Fruit fly (Drosophila melanogaster) whole organism, embryonic: ENCODE data around the gene CG42798.
A peak's percentile ranks its signal among the peaks of the same experiment; 100 is the strongest.

Experiments used
- Abd-B ChIP-seq: fragments of 200-800 bp; sonication (Bioruptor generic); optimal IDR thresholded peaks from 2 replicates; lab custom pipeline; 2018; ENCODE audit warnings: missing biosample characterization, mild to moderate bottlenecking, missing genetic modification characterization, moderate library complexity
- Blimp-1 ChIP-seq: fragments of 200-800 bp; sonication (Bioruptor generic); optimal IDR thresholded peaks from 3 replicates; lab custom pipeline; 2018; ENCODE audit warnings: missing biosample characterization, missing genetic modification characterization, mild to moderate bottlenecking, moderate library complexity, missing genetic modification reagents
- Bteb2 ChIP-seq: fragments of 200-800 bp; sonication (Bioruptor generic); optimal IDR thresholded peaks from 2 replicates; lab custom pipeline; 2016; ENCODE audit warnings: missing biosample characterization, missing genetic modification characterization
- CG10209 ChIP-seq: fragments of 200-800 bp; sonication (Bioruptor generic); optimal IDR thresholded peaks from 3 replicates; lab custom pipeline; 2017; ENCODE audit warnings: missing biosample characterization, mild to moderate bottlenecking, missing genetic modification characterization, missing genetic modification reagents
- CG11504 ChIP-seq: fragments of 200-800 bp; sonication (Bioruptor generic); optimal IDR thresholded peaks from 3 replicates; lab custom pipeline; 2019; ENCODE audit warnings: missing biosample characterization, mild to moderate bottlenecking, missing genetic modification characterization, moderate library complexity
- CG12219 ChIP-seq: fragments of 200-800 bp; sonication (Bioruptor generic); optimal IDR thresholded peaks from 3 replicates; lab custom pipeline; 2018; ENCODE audit warnings: missing biosample characterization, mild to moderate bottlenecking, missing genetic modification characterization
- CG12236 ChIP-seq: fragments of 200-800 bp; sonication (Bioruptor generic); optimal IDR thresholded peaks from 2 replicates; lab custom pipeline; 2016; ENCODE audit warnings: missing biosample characterization, missing genetic modification characterization
- CG12391 ChIP-seq: fragments of 200-800 bp; sonication (Bioruptor generic); optimal IDR thresholded peaks from 3 replicates; lab custom pipeline; 2018; ENCODE audit warnings: missing biosample characterization, mild to moderate bottlenecking, missing genetic modification characterization, moderate library complexity
- CG13775 ChIP-seq: fragments of 200-800 bp; sonication (Bioruptor generic); optimal IDR thresholded peaks from 3 replicates; lab custom pipeline; 2017; ENCODE audit warnings: missing biosample characterization, mild to moderate bottlenecking, missing genetic modification characterization
- CG1602 ChIP-seq: fragments of 200-800 bp; sonication (Bioruptor generic); optimal IDR thresholded peaks from 3 replicates; lab custom pipeline; 2016; ENCODE audit warnings: missing biosample characterization, missing genetic modification characterization
- CG2199 ChIP-seq: fragments of 200-800 bp; sonication (Bioruptor generic); IDR thresholded peaks from 3 replicates; pipeline ENCODE4 v1.3.6; 2022; ENCODE audit warnings: missing biosample characterization, missing genetic modification characterization
- CG32532 ChIP-seq: fragments of 200-800 bp; sonication (Bioruptor generic); IDR thresholded peaks from 2 replicates; pipeline ENCODE4 v1.3.6; 2022; ENCODE audit warnings: missing biosample characterization, missing genetic modification characterization
- CG32767 ChIP-seq: fragments of 200-800 bp; sonication (Bioruptor generic); IDR thresholded peaks from 2 replicates; pipeline ENCODE4 v1.3.6; 2022; ENCODE audit warnings: missing biosample characterization, missing genetic modification characterization
- CG4424 ChIP-seq: fragments of 200-800 bp; sonication (Bioruptor generic); optimal IDR thresholded peaks from 3 replicates; lab custom pipeline; 2016; ENCODE audit warnings: missing biosample characterization, missing genetic modification characterization
- CG4820 ChIP-seq: fragments of 200-800 bp; sonication (Bioruptor generic); optimal IDR thresholded peaks from 3 replicates; lab custom pipeline; 2016; ENCODE audit warnings: missing biosample characterization, missing genetic modification characterization
- CG6254 ChIP-seq: fragments of 200-800 bp; sonication (Bioruptor generic); optimal IDR thresholded peaks from 3 replicates; lab custom pipeline; 2017; ENCODE audit warnings: mild to moderate bottlenecking, missing biosample characterization, missing genetic modification reagents, missing genetic modification characterization
- CG6654 ChIP-seq: fragments of 200-800 bp; sonication (Bioruptor generic); optimal IDR thresholded peaks from 2 replicates; lab custom pipeline; 2017; ENCODE audit warnings: missing biosample characterization, mild to moderate bottlenecking, missing genetic modification characterization
- Dip3 ChIP-seq: fragments of 200-800 bp; sonication (Bioruptor generic); optimal IDR thresholded peaks from 3 replicates; lab custom pipeline; 2016; ENCODE audit warnings: missing biosample characterization, missing genetic modification characterization
- Dp ChIP-seq: fragments of 200-800 bp; sonication (Bioruptor generic); optimal IDR thresholded peaks from 2 replicates; lab custom pipeline; 2018; ENCODE audit warnings: missing biosample characterization, mild to moderate bottlenecking, missing genetic modification characterization, moderate library complexity
- Hr3 ChIP-seq: fragments of 200-800 bp; sonication (Bioruptor generic); optimal IDR thresholded peaks from 3 replicates; lab custom pipeline; 2016; ENCODE audit warnings: missing biosample characterization, missing genetic modification characterization
- Hsf ChIP-seq: fragments of 200-800 bp; sonication (Bioruptor generic); optimal IDR thresholded peaks from 3 replicates; lab custom pipeline; 2016; ENCODE audit warnings: missing biosample characterization, missing genetic modification characterization
- Jarid2 ChIP-seq: fragments of 200-800 bp; sonication (Bioruptor generic); optimal IDR thresholded peaks from 3 replicates; lab custom pipeline; 2017; ENCODE audit warnings: mild to moderate bottlenecking, missing biosample characterization, missing genetic modification reagents, missing genetic modification characterization
- MBD-R2 ChIP-seq: fragments of 200-800 bp; sonication (Bioruptor generic); IDR thresholded peaks from 2 replicates; pipeline ENCODE4 v1.3.6; 2022; ENCODE audit warnings: missing biosample characterization, missing genetic modification characterization
- NK7.1 ChIP-seq: fragments of 200-800 bp; sonication (Bioruptor generic); optimal IDR thresholded peaks from 3 replicates; lab custom pipeline; 2016; ENCODE audit warnings: missing biosample characterization, missing genetic modification characterization
- Nf-YA ChIP-seq: fragments of 200-800 bp; sonication (Bioruptor generic); IDR thresholded peaks from 2 replicates; pipeline ENCODE4 v1.3.6; 2022; ENCODE audit warnings: missing biosample characterization, missing genetic modification characterization
- Nf-YC ChIP-seq: fragments of 200-800 bp; optimal IDR thresholded peaks from 3 replicates; lab custom pipeline; 2019; ENCODE audit warnings: missing biosample characterization, mild to moderate bottlenecking, missing genetic modification characterization, moderate library complexity
- Oli ChIP-seq: fragments of 200-800 bp; sonication (Bioruptor generic); optimal IDR thresholded peaks from 2 replicates; lab custom pipeline; 2018; ENCODE audit warnings: missing biosample characterization, mild to moderate bottlenecking, missing genetic modification characterization, moderate library complexity
- Six4 ChIP-seq: fragments of 200-800 bp; sonication (Bioruptor generic); optimal IDR thresholded peaks from 2 replicates; lab custom pipeline; 2016; ENCODE audit warnings: missing biosample characterization, missing genetic modification characterization
- Sry-β ChIP-seq: fragments of 200-800 bp; sonication (Bioruptor generic); optimal IDR thresholded peaks from 2 replicates; lab custom pipeline; 2018; ENCODE audit warnings: missing biosample characterization, mild to moderate bottlenecking, missing genetic modification characterization, moderate library complexity
- al ChIP-seq: fragments of 200-800 bp; sonication (Bioruptor generic); IDR thresholded peaks from 2 replicates; pipeline ENCODE4 v1.3.6; 2022; ENCODE audit warnings: missing biosample characterization, missing genetic modification characterization
- ap ChIP-seq: fragments of 200-800 bp; sonication (Bioruptor generic); IDR thresholded peaks from 2 replicates; pipeline ENCODE4 v1.3.6; 2022; ENCODE audit warnings: missing biosample characterization, missing genetic modification characterization
- ash1 ChIP-seq: fragments of 200-800 bp; sonication (Bioruptor generic); optimal IDR thresholded peaks from 2 replicates; lab custom pipeline; 2018; ENCODE audit warnings: missing biosample characterization, mild to moderate bottlenecking, missing genetic modification characterization
- br ChIP-seq: fragments of >200 bp; optimal IDR thresholded peaks from 2 replicates; lab custom pipeline; 2017
- btn ChIP-seq: fragments of 200-800 bp; sonication (Bioruptor generic); optimal IDR thresholded peaks from 2 replicates; lab custom pipeline; 2016; ENCODE audit warnings: missing biosample characterization, missing genetic modification characterization
- cad ChIP-seq: fragments of >200 bp; optimal IDR thresholded peaks from 2 replicates; lab custom pipeline; 2017; ENCODE audit warnings: missing biosample characterization, missing genetic modification characterization
- cato ChIP-seq: fragments of 200-800 bp; sonication (Bioruptor generic); optimal IDR thresholded peaks from 2 replicates; lab custom pipeline; 2016; ENCODE audit warnings: missing biosample characterization, missing genetic modification characterization, borderline replicate concordance
- corto ChIP-seq: fragments of 200-800 bp; sonication (Bioruptor generic); optimal IDR thresholded peaks from 2 replicates; lab custom pipeline; 2016; ENCODE audit warnings: missing biosample characterization, mild to moderate bottlenecking, missing genetic modification characterization, moderate library complexity
- gcm2 ChIP-seq: fragments of 200-800 bp; sonication (Bioruptor generic); optimal IDR thresholded peaks from 2 replicates; lab custom pipeline; 2016; ENCODE audit warnings: missing biosample characterization, missing genetic modification characterization
- grau ChIP-seq: fragments of 200-800 bp; optimal IDR thresholded peaks from 3 replicates; lab custom pipeline; 2019; ENCODE audit warnings: missing biosample characterization, mild to moderate bottlenecking, missing genetic modification characterization, moderate library complexity
- ham ChIP-seq: fragments of 200-800 bp; sonication (Bioruptor generic); IDR thresholded peaks from 2 replicates; pipeline ENCODE4 v1.3.6; 2022; ENCODE audit warnings: missing biosample characterization, missing genetic modification characterization
- lilli ChIP-seq: fragments of 200-800 bp; sonication (Bioruptor generic); optimal IDR thresholded peaks from 3 replicates; lab custom pipeline; 2016; ENCODE audit warnings: missing biosample characterization, missing genetic modification characterization
- lola ChIP-seq, 3 experiments: fragments of >200 bp in 2 of 3; fragments of 200-800 bp in 1 of 3; sonication (Bioruptor generic) in 1 of 3; optimal IDR thresholded peaks; 2 replicates each; lab custom pipeline; 2017 to 2019; ENCODE audit warnings: missing biosample characterization in 3 of 3, missing genetic modification characterization in 3 of 3, mild to moderate bottlenecking in 1 of 3, moderate library complexity in 1 of 3
- onecut ChIP-seq: fragments of 200-800 bp; sonication (Bioruptor generic); IDR thresholded peaks from 2 replicates; pipeline ENCODE4 v1.3.6; 2022; ENCODE audit warnings: missing biosample characterization, missing genetic modification characterization
- prd ChIP-seq, 3 experiments: fragments of >200 bp in 2 of 3; fragments of 200-800 bp in 1 of 3; sonication (Bioruptor generic) in 1 of 3; optimal IDR thresholded peaks in 2 of 3; IDR thresholded peaks in 1 of 3; 2 replicates in 2 of 3; 3 replicates in 1 of 3; pipeline versions ENCODE4 v1.3.6 to Lab custom; 2017 to 2022; ENCODE audit warnings: missing biosample characterization in 1 of 3, missing genetic modification characterization in 1 of 3
- pum ChIP-seq: fragments of 200-800 bp; sonication (Bioruptor generic); optimal IDR thresholded peaks from 2 replicates; lab custom pipeline; 2016; ENCODE audit warnings: missing biosample characterization, missing genetic modification characterization
- run ChIP-seq: fragments of 200-800 bp; sonication (Bioruptor generic); optimal IDR thresholded peaks from 3 replicates; lab custom pipeline; 2018; ENCODE audit warnings: missing biosample characterization, mild to moderate bottlenecking, missing genetic modification characterization
- sqz ChIP-seq: fragments of 200-800 bp; sonication (Bioruptor generic); optimal IDR thresholded peaks from 3 replicates; lab custom pipeline; 2018; ENCODE audit warnings: missing biosample characterization, mild to moderate bottlenecking, missing genetic modification characterization
- usp ChIP-seq: fragments of >200 bp; optimal IDR thresholded peaks from 2 replicates; lab custom pipeline; 2017; ENCODE audit warnings: missing biosample characterization, missing genetic modification characterization
- vnd ChIP-seq: fragments of 200-800 bp; sonication (Bioruptor generic); IDR thresholded peaks from 3 replicates; pipeline ENCODE4 v1.3.6; 2022; ENCODE audit warnings: missing biosample characterization, missing genetic modification characterization; ENCODE audit not compliant: partially characterized antibody

CG42798 gene

DNA sequence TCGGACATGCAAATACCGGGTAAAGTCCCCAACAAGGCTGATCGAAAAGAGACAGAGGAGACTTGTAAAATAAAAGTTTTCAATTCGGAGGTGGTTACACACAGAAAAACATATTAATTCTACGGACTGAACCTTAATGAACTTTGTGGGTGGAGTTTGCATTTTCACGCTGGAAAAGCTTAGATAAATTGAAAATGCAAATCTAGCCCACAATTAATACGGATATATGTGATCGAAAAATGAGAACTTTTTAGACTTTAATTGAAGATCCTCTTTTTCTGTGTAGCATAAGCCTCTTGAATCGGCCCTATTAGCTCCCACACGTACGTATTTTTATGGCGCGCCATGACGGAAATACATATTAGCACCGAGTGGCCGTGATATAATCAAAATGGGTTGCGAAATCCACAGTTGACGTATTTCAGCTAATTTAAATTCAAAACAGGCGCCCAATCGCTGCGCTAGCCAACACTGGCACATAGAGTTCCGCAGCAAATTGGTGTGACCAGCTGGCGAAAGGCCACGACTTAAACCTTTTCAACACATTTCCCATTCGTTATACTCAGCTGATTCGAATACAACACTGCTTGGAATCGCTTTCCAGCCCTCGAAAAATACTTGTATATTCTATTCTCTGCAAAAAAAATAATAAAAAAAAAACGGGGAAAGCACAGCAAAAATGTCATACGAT lies 21.0 kb upstream of the CG42798 start (continued):
- TF ChIP-seq CG13775 (GFP tag; lab: Kevin White, UChicago) (peak; percentile 38), CG32532 (GFP tag; lab: Robert Waterston, UW) (peak; percentile 63), ash1 (no peak), CG6654 (GFP tag; lab: Kevin White, UChicago) (no peak), cad (no peak), CG12219 (peak; percentile 19), btn (GFP tag; lab: Kevin White, UChicago) (no peak), CG4820 (GFP tag; lab: Kevin White, UChicago) (peak; percentile 15), Nf-YC (tag; lab: Kevin White, UChicago) (peak; percentile 24), MBD-R2 (GFP tag; lab: Robert Waterston, UW) (peak; percentile 80), CG1602 (GFP tag; lab: Kevin White, UChicago) (no peak), CG32767 (GFP tag; lab: Robert Waterston, UW) (peak; percentile 84), Oli (tag; lab: Kevin White, UChicago) (peak; percentile 53), CG11504 (tag; lab: Kevin White, UChicago) (peak; percentile 71), Dp (GFP tag; lab: Kevin White, UChicago) (peak; percentile 97), sqz (GFP tag; lab: Kevin White, UChicago) (peak; percentile 93), Hr3 (GFP tag; lab: Kevin White, UChicago) (peak; percentile 2), corto (GFP tag; lab: Kevin White, UChicago) (no peak), br (no peak), CG12236 (no peak), cato (GFP tag; lab: Kevin White, UChicago) (peak; percentile 13), run (tag; lab: Kevin White, UChicago) (no peak), gcm2 (GFP tag; lab: Kevin White, UChicago) (peak; percentile 3), vnd (no peak), Jarid2 (peak; percentile 28), Dip3 (GFP tag; lab: Kevin White, UChicago) (peak; percentile 32), CG4424 (peak; percentile 22), CG10209 (no peak), Abd-B (no peak), CG6254 (GFP tag; lab: Kevin White, UChicago) (no peak), NK7.1 (peak; percentile 17), al (no peak), lilli (GFP tag; lab: Kevin White, UChicago) (peak; percentile 69), Sry-β (no peak), Blimp-1 (GFP tag; lab: Kevin White, UChicago) (peak; percentile 21), CG2199 (GFP tag; lab: Robert Waterston, UW) (0 out of 3 replicates have a peak, but pooled peaks have one; percentile 27), usp (GFP tag; lab: Kevin White, UChicago) (no peak), Six4 (GFP tag; lab: Kevin White, UChicago) (no peak), pum (peak; percentile 70), ap (no peak), grau (tag; lab: Kevin White, UChicago) (peak; percentile 66), Nf-YA (no peak; the same call in 1 of the 2 replicates), Bteb2 (peak; percentile 60), prd (optimal IDR thresholded peaks at IDR 0.05; lab: Kevin White, UChicago) (no peak), prd (GFP tag; IDR thresholded peaks at IDR 0.05; lab: Robert Waterston, UW) (0 out of 3 replicates have a peak, but pooled peaks have one; percentile 51), onecut (GFP tag; lab: Robert Waterston, UW) (no peak), ham (GFP tag; lab: Robert Waterston, UW) (peak; percentile 51), CG12391 (tag; lab: Kevin White, UChicago) (peak; percentile 56), Hsf (GFP tag; lab: Kevin White, UChicago) (peak; percentile 52), lola (GFP tag; optimal IDR thresholded peaks at IDR 0.05; lab: Kevin White, UChicago) (no peak)
